Fruit fly (Drosophila melanogaster) S2 (cell line): Measurements from ENCODE around the gene CG32444.

Experiments
- CG8478 ChIP-seq: fragments of >200 bp; optimal IDR thresholded peaks from 2 replicates; lab custom pipeline; 2018
- CTCF ChIP-seq, 2 experiments: fragments of >200 bp; optimal IDR thresholded peaks; 2 replicates each; lab custom pipeline; 2018

DNA sequence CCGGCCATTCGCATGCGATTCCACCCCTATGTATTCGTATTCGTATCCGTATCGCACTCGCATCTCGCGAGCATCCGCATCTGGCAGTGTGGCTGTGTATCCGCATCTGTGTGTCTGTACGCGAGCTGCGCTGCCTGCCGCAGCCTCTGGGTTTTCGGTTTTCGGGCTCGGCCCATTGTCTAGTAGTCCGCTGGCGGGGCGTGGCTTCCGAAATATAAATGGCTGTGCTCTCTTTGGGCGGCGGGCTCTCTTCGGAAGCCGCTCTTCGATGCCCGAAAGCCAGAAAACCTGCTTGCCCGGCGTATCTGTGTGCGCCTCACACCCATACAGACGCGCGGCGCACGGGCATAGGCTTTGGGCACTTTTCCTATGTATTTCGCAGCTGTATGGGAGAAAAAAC is 38.4 kb upstream of the CG32444 start:
- TF ChIP-seq CG8478 (lab: Kevin White, UChicago): no peak
- no peak for TF ChIP-seq CTCF (optimal IDR thresholded peaks at IDR 0.05; lab: Kevin White, UChicago)
